Worm (Caenorhabditis elegans) whole organism, mixed stage, embryonic: Measurements from ENCODE around the gene F26G1.2.
A peak's percentile ranks its signal among the peaks of the same experiment; 100 is the strongest.

ENCODE experiments used
- M03D4.4 ChIP-seq: sonication (generic microtip); optimal IDR thresholded peaks from 2 replicates; lab custom pipeline; 2017; ENCODE audit warnings: mild to moderate bottlenecking, missing genetic modification characterization, missing compliant biosample characterization
- bed-3 ChIP-seq: fragments of 200-800 bp; sonication (Bioruptor generic); optimal IDR thresholded peaks from 3 replicates; lab custom pipeline; 2018; ENCODE audit warnings: mild to moderate bottlenecking, missing genetic modification characterization, moderate library complexity, missing compliant biosample characterization
- blmp-1 ChIP-seq: fragments of 150-350 bp; optimal IDR thresholded peaks from 2 replicates; lab custom pipeline; 2014; ENCODE audit warnings: missing biosample characterization, missing genetic modification characterization
- ceh-39 ChIP-seq: fragments of 150-350 bp; optimal IDR thresholded peaks from 2 replicates; lab custom pipeline; 2014; ENCODE audit warnings: missing biosample characterization, missing genetic modification characterization
- ceh-83 ChIP-seq: fragments of 200-800 bp; sonication (Bioruptor generic); optimal IDR thresholded peaks from 2 replicates; lab custom pipeline; 2018; ENCODE audit warnings: mild to moderate bottlenecking, missing genetic modification characterization, missing compliant biosample characterization
- ces-1 ChIP-seq: fragments of 150-350 bp; optimal IDR thresholded peaks from 2 replicates; lab custom pipeline; 2014; ENCODE audit warnings: missing biosample characterization, missing genetic modification reagents, missing genetic modification characterization
- cnd-1 ChIP-seq: fragments of 200-800 bp; sonication (Bioruptor generic); optimal IDR thresholded peaks from 2 replicates; lab custom pipeline; 2018; ENCODE audit warnings: mild to moderate bottlenecking, missing genetic modification characterization, missing compliant biosample characterization
- drap-1 ChIP-seq: fragments of 200-800 bp; sonication (Bioruptor generic); optimal IDR thresholded peaks from 3 replicates; lab custom pipeline; 2018; ENCODE audit warnings: mild to moderate bottlenecking, missing genetic modification characterization, missing compliant biosample characterization
- elt-1 ChIP-seq: sonication (generic microtip); optimal IDR thresholded peaks from 2 replicates; lab custom pipeline; 2017; ENCODE audit warnings: missing genetic modification characterization, mild to moderate bottlenecking, missing compliant biosample characterization, antibody characterized with exemption, moderate library complexity, borderline replicate concordance; ENCODE audit not compliant: insufficient read depth
- flh-1 ChIP-seq: fragments of 200-800 bp; sonication (Bioruptor generic); optimal IDR thresholded peaks from 2 replicates; lab custom pipeline; 2018; ENCODE audit warnings: mild to moderate bottlenecking, missing genetic modification characterization, moderate library complexity, missing compliant biosample characterization
- ham-2 ChIP-seq: fragments of 200-800 bp; sonication (Bioruptor generic); optimal IDR thresholded peaks from 2 replicates; lab custom pipeline; 2018; ENCODE audit warnings: mild to moderate bottlenecking, missing genetic modification characterization, missing compliant biosample characterization
- hlh-1 ChIP-seq: fragments of 150-350 bp; optimal IDR thresholded peaks from 2 replicates; lab custom pipeline; 2014; ENCODE audit warnings: missing biosample characterization, missing genetic modification reagents, missing genetic modification characterization
- lin-13 ChIP-seq: fragments of 150-350 bp; optimal IDR thresholded peaks from 2 replicates; lab custom pipeline; 2014; ENCODE audit warnings: missing biosample characterization, missing genetic modification characterization
- lin-32 ChIP-seq: fragments of 200-800 bp; sonication (Bioruptor generic); optimal IDR thresholded peaks from 2 replicates; lab custom pipeline; 2018; ENCODE audit warnings: mild to moderate bottlenecking, missing genetic modification characterization, missing compliant biosample characterization
- lsy-2 ChIP-seq: fragments of 150-350 bp; optimal IDR thresholded peaks from 2 replicates; lab custom pipeline; 2014; ENCODE audit warnings: missing biosample characterization, missing genetic modification characterization
- mab-5 ChIP-seq: fragments of 150-350 bp; optimal IDR thresholded peaks from 2 replicates; lab custom pipeline; 2014; ENCODE audit warnings: missing biosample characterization, missing genetic modification characterization
- mep-1 ChIP-seq: fragments of 150-350 bp; optimal IDR thresholded peaks from 2 replicates; lab custom pipeline; 2017; ENCODE audit warnings: missing biosample characterization, missing genetic modification reagents, missing genetic modification characterization, inconsistent platforms
- mls-2 ChIP-seq: sonication (generic microtip); optimal IDR thresholded peaks from 2 replicates; lab custom pipeline; 2016; ENCODE audit warnings: mild to moderate bottlenecking, missing genetic modification characterization, moderate library complexity, missing compliant biosample characterization
- nhr-2 ChIP-seq: fragments of 150-350 bp; optimal IDR thresholded peaks from 2 replicates; lab custom pipeline; 2014; ENCODE audit warnings: missing biosample characterization, missing genetic modification characterization
- nhr-28 ChIP-seq: fragments of 150-350 bp; optimal IDR thresholded peaks from 2 replicates; lab custom pipeline; 2014; ENCODE audit warnings: missing biosample characterization, missing genetic modification characterization
- nhr-76 ChIP-seq: sonication (generic microtip); optimal IDR thresholded peaks from 2 replicates; lab custom pipeline; 2017; ENCODE audit warnings: missing biosample characterization, missing genetic modification characterization
- pha-4 ChIP-seq: fragments of 150-350 bp; optimal IDR thresholded peaks from 2 replicates; lab custom pipeline; 2018; ENCODE audit warnings: missing biosample characterization, missing genetic modification reagents, missing genetic modification characterization
- snpc-4 ChIP-seq: fragments of 150-350 bp; optimal IDR thresholded peaks from 2 replicates; lab custom pipeline; 2014; ENCODE audit warnings: missing biosample characterization, missing genetic modification characterization
- sptf-1 ChIP-seq: sonication (generic microtip); optimal IDR thresholded peaks from 2 replicates; lab custom pipeline; 2017; ENCODE audit warnings: mild to moderate bottlenecking, missing genetic modification characterization, moderate library complexity, missing compliant biosample characterization
- tbx-8 ChIP-seq: fragments of 200-800 bp; sonication (Bioruptor generic); optimal IDR thresholded peaks from 2 replicates; lab custom pipeline; 2018; ENCODE audit warnings: mild to moderate bottlenecking, missing genetic modification characterization, moderate library complexity, missing compliant biosample characterization
- unc-120 ChIP-seq: sonication (generic microtip); optimal IDR thresholded peaks from 2 replicates; lab custom pipeline; 2017; ENCODE audit warnings: missing genetic modification characterization, missing compliant biosample characterization; ENCODE audit not compliant: poor library complexity, severe bottlenecking
- unc-39 ChIP-seq: fragments of 150-350 bp; optimal IDR thresholded peaks from 2 replicates; lab custom pipeline; 2014; ENCODE audit warnings: missing biosample characterization, missing genetic modification characterization
- unc-62 ChIP-seq: fragments of 150-350 bp; optimal IDR thresholded peaks from 2 replicates; lab custom pipeline; 2014; ENCODE audit warnings: missing biosample characterization, missing genetic modification reagents, missing genetic modification characterization
- zip-8 ChIP-seq: fragments of 150-350 bp; optimal IDR thresholded peaks from 2 replicates; lab custom pipeline; 2014; ENCODE audit warnings: missing biosample characterization, missing genetic modification characterization
- ztf-11 ChIP-seq: fragments of 150-350 bp; optimal IDR thresholded peaks from 2 replicates; lab custom pipeline; 2014; ENCODE audit warnings: missing biosample characterization, missing genetic modification characterization

Gene F26G1.2

DNA sequence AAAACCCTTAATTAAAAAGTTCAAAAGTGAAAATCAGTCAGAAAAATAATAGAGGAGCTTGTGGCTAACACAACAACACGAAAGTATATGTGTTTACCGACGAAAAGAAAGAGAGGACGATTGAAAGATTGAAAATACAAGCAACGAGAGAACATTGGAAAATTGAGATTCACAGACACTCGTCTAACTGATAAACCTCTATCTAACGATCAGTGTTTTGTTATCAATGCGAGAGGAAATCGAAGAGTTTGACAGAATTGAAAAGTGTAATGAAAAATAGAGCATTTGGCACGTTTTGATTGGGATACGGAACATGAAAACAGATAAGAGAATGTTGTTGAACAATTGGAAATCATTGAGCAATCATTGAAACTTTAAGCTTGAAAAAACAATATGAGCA is 34.2 kb upstream of the F26G1.2 start:
- TF ChIP-seq elt-1 (tag; lab: Kevin White, UChicago) (no peak), M03D4.4 (tag; lab: Kevin White, UChicago) (no peak), cnd-1 (tag; lab: Kevin White, UChicago) (no peak), ceh-39 (tag; lab: Kevin White, UChicago) (no peak), lin-32 (GFP tag; lab: Kevin White, UChicago) (no peak), mab-5 (no peak), lsy-2 (tag; lab: Kevin White, UChicago) (no peak), pha-4 (tag; lab: Kevin White, UChicago) (no peak), hlh-1 (no peak), snpc-4 (tag; lab: Kevin White, UChicago) (no peak), bed-3 (no peak), nhr-2 (tag; lab: Kevin White, UChicago) (no peak)

DNA sequence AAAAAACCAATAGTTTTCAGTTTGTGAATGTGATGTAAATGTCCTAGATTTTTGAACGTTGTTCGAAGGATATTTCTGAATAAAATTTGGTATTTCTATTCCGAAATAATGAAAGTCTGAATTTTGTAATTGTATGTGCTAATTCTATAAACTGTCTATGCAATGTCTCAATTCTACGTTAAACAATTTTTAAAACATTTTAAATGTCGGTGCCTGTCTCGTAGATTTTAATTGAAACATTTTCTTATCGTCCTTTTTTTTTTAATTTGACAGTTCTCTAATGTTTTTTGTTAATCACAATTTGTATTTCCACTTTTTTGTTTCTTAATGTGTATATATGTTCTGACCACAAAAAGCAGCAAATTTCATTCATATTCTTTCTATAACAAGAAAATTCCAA is 33.1 kb upstream of the F26G1.2 start, which contains the start of gene F41C3.7:
TSS of gene F41C3.7 (plus strand) at position 301 of the 400 bp plus-strand sequence.
- TF ChIP-seq pha-4 (tag; lab: Kevin White, UChicago): no peak
- TF ChIP-seq sptf-1: no peak
- no peak for TF ChIP-seq unc-120
- no peak for TF ChIP-seq ztf-11
- TF ChIP-seq blmp-1 (tag; lab: Kevin White, UChicago): no peak
- TF ChIP-seq tbx-8 (GFP tag; lab: Kevin White, UChicago): no peak
- TF ChIP-seq mls-2: no peak
- TF ChIP-seq nhr-28: no peak
- no peak for TF ChIP-seq cnd-1 (tag; lab: Kevin White, UChicago)
- no peak for TF ChIP-seq zip-8 (tag; lab: Kevin White, UChicago)
- no peak for TF ChIP-seq ceh-39 (tag; lab: Kevin White, UChicago)
- TF ChIP-seq nhr-76 (tag; lab: Kevin White, UChicago): no peak
- no peak for TF ChIP-seq drap-1 (GFP tag; lab: Kevin White, UChicago)
- TF ChIP-seq unc-39 (tag; lab: Kevin White, UChicago): no peak
- TF ChIP-seq ces-1: no peak
- TF ChIP-seq lin-13 (tag; lab: Kevin White, UChicago): no peak
- no peak for TF ChIP-seq ceh-83 (GFP tag; lab: Kevin White, UChicago)
- TF ChIP-seq unc-62 (GFP tag; lab: Kevin White, UChicago): no peak
- no peak for TF ChIP-seq lin-32 (GFP tag; lab: Kevin White, UChicago)

DNA sequence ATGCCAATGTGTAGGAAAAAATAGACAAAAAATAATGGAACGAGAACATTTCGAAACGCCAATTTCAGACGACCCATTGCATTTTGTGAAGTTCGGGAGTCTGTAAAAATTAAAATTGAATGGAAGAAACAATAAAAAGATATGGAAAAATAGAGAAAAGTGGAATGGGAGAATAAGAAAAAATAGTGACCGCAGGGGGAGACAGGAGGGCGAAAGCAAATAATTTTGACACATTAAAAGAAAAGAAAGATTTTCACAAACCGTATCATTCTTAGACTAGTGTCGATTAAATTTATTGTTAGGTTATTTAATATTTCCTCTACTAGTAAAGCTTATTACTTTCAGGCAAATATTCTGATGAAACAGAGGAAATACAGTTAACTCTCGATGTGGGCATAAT is 29.0 kb upstream of the F26G1.2 start, which contains the start of gene F41C3.11:
TSS of gene F41C3.11 (minus strand) at position 101 of the 400 bp plus-strand sequence.
- TF ChIP-seq mep-1 (no peak), bed-3 (no peak), flh-1 (no peak), tbx-8 (GFP tag; lab: Kevin White, UChicago) (no peak), ham-2 (no peak), mab-5 (no peak), lsy-2 (tag; lab: Kevin White, UChicago) (no peak), ces-1 (no peak), unc-62 (GFP tag; lab: Kevin White, UChicago) (no peak), unc-120 (no peak)

DNA sequence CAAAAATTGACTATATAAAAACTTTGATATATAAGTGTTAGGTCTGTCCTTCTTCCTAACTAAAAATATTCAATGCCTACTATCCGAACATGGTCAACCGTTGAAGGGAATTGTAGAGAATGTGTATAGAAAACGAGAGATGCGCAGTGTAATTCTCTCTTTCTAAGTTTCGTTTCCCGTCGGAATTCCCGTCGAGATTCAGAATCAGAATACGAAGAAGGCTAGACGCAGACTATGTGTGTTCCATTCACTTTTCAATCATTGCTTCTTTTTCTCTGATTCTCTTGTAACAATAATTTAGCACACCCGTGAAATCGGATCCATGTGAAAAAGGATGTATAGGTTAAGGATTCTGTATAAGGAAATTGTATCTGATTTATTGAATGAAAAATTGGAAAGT is 28.4 kb upstream of the F26G1.2 start:
- TF ChIP-seq drap-1 (GFP tag; lab: Kevin White, UChicago) (no peak), bed-3 (no peak), blmp-1 (tag; lab: Kevin White, UChicago) (peak; percentile 84)

DNA sequence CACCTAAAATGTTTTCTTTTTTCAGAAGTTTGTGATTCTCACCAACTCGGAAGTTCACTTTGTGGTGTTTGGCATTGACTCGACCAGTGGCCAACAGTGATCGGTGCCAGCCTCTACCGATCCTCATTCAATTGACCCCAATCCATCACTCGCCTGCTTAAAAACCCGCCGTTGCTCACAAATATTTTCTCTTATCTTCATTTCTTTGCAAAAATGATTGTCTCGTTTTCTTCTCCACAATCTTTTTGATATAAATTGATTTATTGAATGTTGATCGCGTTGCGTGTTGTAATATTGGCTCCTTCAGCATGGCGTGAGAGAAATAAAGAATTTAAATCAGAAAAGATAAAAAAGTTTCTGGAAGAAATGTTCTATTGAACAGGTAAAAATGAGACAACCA is 26.3 kb upstream of the F26G1.2 start:
- no peak for TF ChIP-seq flh-1
- TF ChIP-seq M03D4.4 (tag; lab: Kevin White, UChicago): no peak
- TF ChIP-seq mab-5: peak; percentile 12
- peak; percentile 2 for TF ChIP-seq unc-62 (GFP tag; lab: Kevin White, UChicago)
- TF ChIP-seq ces-1: no peak
- TF ChIP-seq lin-13 (tag; lab: Kevin White, UChicago): no peak
- TF ChIP-seq pha-4 (tag; lab: Kevin White, UChicago): no peak

DNA sequence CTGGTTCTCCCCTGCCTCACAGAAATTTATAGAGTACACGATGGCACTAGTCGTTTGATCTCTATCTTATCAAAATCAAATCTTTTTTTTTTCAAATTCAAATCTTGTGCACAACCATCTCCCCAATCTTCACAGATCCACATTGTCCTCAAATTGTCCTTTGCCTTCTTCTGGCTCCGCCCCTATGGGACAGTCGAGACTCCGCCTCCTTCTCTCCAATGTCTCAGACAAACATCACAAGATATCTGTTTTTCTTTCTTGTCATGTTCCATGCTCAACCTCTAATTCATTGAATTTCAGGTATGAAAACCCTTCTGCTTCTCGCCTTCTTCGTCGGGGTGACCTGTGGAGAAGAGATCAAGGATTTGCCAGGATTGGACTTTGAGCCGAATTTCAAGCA is 25.5 kb upstream of the F26G1.2 start, which contains the start of gene ctsa-1.1:
TSS of gene ctsa-1.1 (plus strand) at position 301 of the 400 bp plus-strand sequence.
- TF ChIP-seq nhr-2 (tag; lab: Kevin White, UChicago) (no peak), cnd-1 (tag; lab: Kevin White, UChicago) (no peak), ceh-39 (tag; lab: Kevin White, UChicago) (no peak), pha-4 (tag; lab: Kevin White, UChicago) (no peak), ceh-83 (GFP tag; lab: Kevin White, UChicago) (no peak), blmp-1 (tag; lab: Kevin White, UChicago) (no peak), ham-2 (no peak), bed-3 (no peak), ztf-11 (no peak), elt-1 (tag; lab: Kevin White, UChicago) (no peak)
